Fruit fly (Drosophila melanogaster) whole organism, pupa: ENCODE data around the gene fz2.

Source experiments
- CG10348 ChIP-seq: fragments of 200-800 bp; sonication (Bioruptor generic); IDR thresholded peaks from 2 replicates; pipeline ENCODE4 v1.3.6; 2022; ENCODE audit warnings: missing biosample characterization, missing genetic modification characterization
- CG12605 ChIP-seq: fragments of 200-800 bp; sonication (Bioruptor generic); IDR thresholded peaks from 2 replicates; pipeline ENCODE4 v1.3.6; 2022; ENCODE audit warnings: missing biosample characterization, missing genetic modification characterization
- CG13204 ChIP-seq: fragments of 200-800 bp; sonication (Bioruptor generic); optimal IDR thresholded peaks from 2 replicates; lab custom pipeline; 2018; ENCODE audit warnings: missing biosample characterization, mild to moderate bottlenecking, missing genetic modification characterization, moderate library complexity
- CG14655 ChIP-seq: fragments of 200-800 bp; sonication (Bioruptor generic); optimal IDR thresholded peaks from 3 replicates; lab custom pipeline; 2017; ENCODE audit warnings: mild to moderate bottlenecking, missing biosample characterization, missing genetic modification reagents, missing genetic modification characterization
- CG15710 ChIP-seq: fragments of 200-800 bp; sonication (Bioruptor generic); optimal IDR thresholded peaks from 2 replicates; lab custom pipeline; 2018; ENCODE audit warnings: missing biosample characterization, mild to moderate bottlenecking, missing genetic modification characterization, moderate library complexity
- CG17806 ChIP-seq: fragments of 200-800 bp; sonication (Bioruptor generic); optimal IDR thresholded peaks from 2 replicates; lab custom pipeline; 2018; ENCODE audit warnings: missing biosample characterization, mild to moderate bottlenecking, missing genetic modification characterization, moderate library complexity
- CG32121 ChIP-seq: fragments of 200-800 bp; sonication (Bioruptor generic); IDR thresholded peaks from 2 replicates; pipeline ENCODE4 v1.3.6; 2022; ENCODE audit warnings: missing biosample characterization, missing genetic modification characterization
- CG34367 ChIP-seq: fragments of 200-800 bp; sonication (Bioruptor generic); optimal IDR thresholded peaks from 2 replicates; lab custom pipeline; 2018; ENCODE audit warnings: missing biosample characterization, mild to moderate bottlenecking, missing genetic modification characterization
- CG4496 ChIP-seq: fragments of 200-800 bp; sonication (Bioruptor generic); IDR thresholded peaks from 3 replicates; pipeline ENCODE4 v1.3.6; 2022; ENCODE audit warnings: missing biosample characterization, missing genetic modification characterization
- CG8159 ChIP-seq: fragments of 200-800 bp; sonication (Bioruptor generic); optimal IDR thresholded peaks from 3 replicates; lab custom pipeline; 2018; ENCODE audit warnings: missing biosample characterization, mild to moderate bottlenecking, missing genetic modification characterization, moderate library complexity
- CG8301 ChIP-seq: fragments of 200-800 bp; sonication (Bioruptor generic); optimal IDR thresholded peaks from 2 replicates; lab custom pipeline; 2018; ENCODE audit warnings: missing biosample characterization, mild to moderate bottlenecking, missing genetic modification characterization
- CG9948 ChIP-seq: fragments of 200-800 bp; sonication (Bioruptor generic); optimal IDR thresholded peaks from 2 replicates; lab custom pipeline; 2018; ENCODE audit warnings: missing biosample characterization, mild to moderate bottlenecking, missing genetic modification characterization, moderate library complexity
- D1 ChIP-seq: fragments of 200-800 bp; sonication (Bioruptor generic); optimal IDR thresholded peaks from 2 replicates; lab custom pipeline; 2018; ENCODE audit warnings: missing biosample characterization, mild to moderate bottlenecking, missing genetic modification characterization, moderate library complexity
- EcR ChIP-seq: fragments of 200-800 bp; sonication (Bioruptor generic); optimal IDR thresholded peaks from 3 replicates; lab custom pipeline; 2019; ENCODE audit warnings: missing biosample characterization, missing genetic modification characterization, mild to moderate bottlenecking, moderate library complexity, missing genetic modification reagents
- Ets98B ChIP-seq: fragments of 200-800 bp; sonication (Bioruptor generic); IDR thresholded peaks from 2 replicates; pipeline ENCODE4 v1.3.6; 2022; ENCODE audit warnings: missing biosample characterization, missing genetic modification characterization
- Pif1A ChIP-seq: fragments of 200-800 bp; sonication (Bioruptor generic); optimal IDR thresholded peaks from 3 replicates; lab custom pipeline; 2016; ENCODE audit warnings: missing biosample characterization, missing genetic modification characterization
- Pif1B ChIP-seq: fragments of 200-800 bp; sonication (Bioruptor generic); optimal IDR thresholded peaks from 3 replicates; lab custom pipeline; 2016; ENCODE audit warnings: missing biosample characterization, missing genetic modification characterization
- Snoo ChIP-seq: fragments of 200-800 bp; sonication (Bioruptor generic); optimal IDR thresholded peaks from 3 replicates; lab custom pipeline; 2017; ENCODE audit warnings: missing biosample characterization, mild to moderate bottlenecking, missing genetic modification characterization, inconsistent platforms
- fd96Ca ChIP-seq: fragments of 200-800 bp; sonication (Bioruptor generic); IDR thresholded peaks from 3 replicates; pipeline ENCODE4 v1.3.6; 2022; ENCODE audit warnings: missing biosample characterization, missing genetic modification characterization
- gl ChIP-seq: fragments of 200-800 bp; sonication (Bioruptor generic); optimal IDR thresholded peaks from 2 replicates; lab custom pipeline; 2018; ENCODE audit warnings: missing biosample characterization, mild to moderate bottlenecking, missing genetic modification characterization
- rn ChIP-seq: fragments of 200-800 bp; sonication (Bioruptor generic); IDR thresholded peaks from 2 replicates; pipeline ENCODE4 v1.3.6; 2022; ENCODE audit warnings: missing biosample characterization, missing genetic modification characterization

The fz2 gene

DNA sequence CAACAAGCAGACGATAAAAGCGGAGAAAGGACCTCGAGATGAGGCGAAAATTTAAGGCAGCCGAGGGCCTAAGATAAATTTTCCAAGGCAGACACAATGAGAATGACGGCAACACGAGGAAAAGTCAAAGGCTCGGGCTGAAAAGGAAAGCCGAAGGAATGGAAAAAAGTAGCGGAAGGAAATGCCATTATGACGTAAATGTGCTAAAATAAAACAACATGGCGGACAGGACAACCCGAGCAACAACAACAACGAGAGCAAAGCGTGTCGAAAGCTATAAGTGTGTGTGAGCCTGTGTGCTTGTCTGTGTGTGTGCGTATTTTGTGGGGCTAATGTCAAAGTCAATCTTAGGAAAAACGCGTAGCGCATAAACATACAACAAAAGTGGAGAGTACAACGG is 5.7 kb downstream of the fz2 start:
- no peak for TF ChIP-seq CG12605 (GFP tag; lab: Robert Waterston, UW)
- no peak for TF ChIP-seq Pif1B (GFP tag; lab: Kevin White, UChicago)
- no peak for TF ChIP-seq EcR (GFP tag; lab: Kevin White, UChicago)
- TF ChIP-seq CG32121 (GFP tag; lab: Robert Waterston, UW): no peak
- no peak for TF ChIP-seq D1 (tag; lab: Kevin White, UChicago)
- no peak for TF ChIP-seq CG8159 (tag; lab: Kevin White, UChicago)
- no peak for TF ChIP-seq gl (tag; lab: Kevin White, UChicago)
- no peak for TF ChIP-seq CG10348 (GFP tag; lab: Robert Waterston, UW)
- TF ChIP-seq CG14655: no peak
- no peak for TF ChIP-seq rn (GFP tag; lab: Robert Waterston, UW)
- no peak for TF ChIP-seq Pif1A (GFP tag; lab: Kevin White, UChicago)
- TF ChIP-seq CG8301: no peak
- TF ChIP-seq, all 21 proteins: peak for 0

DNA sequence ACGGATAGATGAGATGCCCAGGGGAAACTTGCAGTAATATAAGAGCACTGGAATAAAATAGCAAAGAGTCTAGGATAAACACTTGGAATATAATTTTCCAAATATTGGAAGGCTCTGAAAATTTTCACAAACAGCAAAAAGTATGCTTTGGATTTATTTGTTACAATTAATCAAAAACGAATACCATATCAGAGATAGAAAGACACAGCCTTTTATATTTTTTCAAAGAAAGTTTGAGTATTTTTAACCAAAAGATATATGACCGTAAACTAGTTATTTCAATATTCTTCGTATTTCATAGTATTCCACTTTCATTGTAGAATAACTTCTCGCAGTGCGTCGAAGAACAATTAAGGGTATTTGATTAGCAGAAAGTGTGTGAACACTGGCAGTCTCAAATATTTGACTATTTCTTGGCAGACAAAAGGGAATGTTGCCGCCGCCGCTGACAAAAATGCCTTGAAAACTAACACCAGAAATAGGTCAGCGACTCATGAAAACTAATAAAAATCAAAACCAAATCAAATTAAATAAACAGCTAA is 6.2 kb downstream of the fz2 start:
- no peak for TF ChIP-seq CG13204 (GFP tag; lab: Kevin White, UChicago)
- no peak for TF ChIP-seq CG8301
- TF ChIP-seq CG4496 (GFP tag; lab: Robert Waterston, UW): no peak
- TF ChIP-seq gl (tag; lab: Kevin White, UChicago): no peak
- TF ChIP-seq Snoo (tag; lab: Kevin White, UChicago): no peak
- no peak for TF ChIP-seq CG10348 (GFP tag; lab: Robert Waterston, UW)
- TF ChIP-seq fd96Ca (GFP tag; lab: Robert Waterston, UW): no peak
- TF ChIP-seq CG17806 (tag; lab: Kevin White, UChicago): no peak
- no peak for TF ChIP-seq CG32121 (GFP tag; lab: Robert Waterston, UW)
- TF ChIP-seq Pif1A (GFP tag; lab: Kevin White, UChicago): no peak
- TF ChIP-seq CG9948 (tag; lab: Kevin White, UChicago): no peak
- no peak for TF ChIP-seq CG12605 (GFP tag; lab: Robert Waterston, UW)
- TF ChIP-seq Pif1B (GFP tag; lab: Kevin White, UChicago): no peak

DNA sequence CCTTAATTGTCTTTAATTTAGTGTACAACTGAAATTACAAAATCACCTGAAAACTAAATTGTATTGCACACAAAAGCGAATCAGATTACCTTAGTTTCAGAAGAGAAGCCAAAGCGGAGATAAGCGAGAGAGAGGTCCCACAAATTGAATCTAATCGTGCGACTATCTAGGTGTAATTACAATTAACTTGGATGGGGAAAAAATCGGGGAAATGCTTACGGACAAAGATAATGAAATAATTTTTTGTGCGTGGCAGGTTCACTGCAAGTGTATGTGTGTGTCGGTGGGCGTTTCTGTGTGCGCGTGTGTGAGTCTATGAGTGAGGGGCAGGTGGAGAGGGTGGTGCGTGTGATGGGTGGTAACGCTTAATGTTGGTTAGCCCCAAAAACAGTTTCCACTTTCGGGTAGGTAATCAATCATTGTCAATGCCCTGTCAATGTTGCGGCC is 6.8 kb downstream of the fz2 start:
- TF ChIP-seq Snoo (tag; lab: Kevin White, UChicago) (no peak), D1 (tag; lab: Kevin White, UChicago) (no peak), gl (tag; lab: Kevin White, UChicago) (no peak), CG17806 (tag; lab: Kevin White, UChicago) (no peak), fd96Ca (GFP tag; lab: Robert Waterston, UW) (no peak), rn (GFP tag; lab: Robert Waterston, UW) (no peak), CG12605 (GFP tag; lab: Robert Waterston, UW) (no peak), CG32121 (GFP tag; lab: Robert Waterston, UW) (no peak), Ets98B (no peak), Pif1B (GFP tag; lab: Kevin White, UChicago) (no peak), CG8301 (no peak), EcR (GFP tag; lab: Kevin White, UChicago) (no peak), CG9948 (tag; lab: Kevin White, UChicago) (no peak), CG34367 (tag; lab: Kevin White, UChicago) (no peak), CG14655 (no peak), CG8159 (tag; lab: Kevin White, UChicago) (no peak), CG4496 (GFP tag; lab: Robert Waterston, UW) (no peak)

DNA sequence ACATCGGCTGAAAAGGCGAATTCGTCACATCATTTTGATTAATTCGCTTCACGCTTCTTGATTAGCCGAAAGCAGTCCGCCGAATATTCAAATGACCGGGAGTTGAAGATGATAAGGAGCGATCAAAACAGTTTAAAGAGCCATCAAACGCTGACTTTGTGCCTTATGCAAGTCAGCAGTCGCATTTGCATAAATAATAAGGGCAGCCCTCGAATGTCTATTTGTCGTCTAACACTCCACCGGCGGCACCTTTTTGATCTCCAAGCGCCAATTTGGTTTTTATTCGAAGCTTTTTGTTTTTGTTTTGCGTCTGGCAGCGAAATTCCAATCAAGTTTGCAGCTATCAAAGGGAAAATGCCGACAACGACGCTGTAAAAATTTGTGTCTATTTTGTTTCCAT is 9.5 kb downstream of the fz2 start:
- TF ChIP-seq CG8301 (no peak), CG13204 (GFP tag; lab: Kevin White, UChicago) (no peak), CG10348 (GFP tag; lab: Robert Waterston, UW) (no peak), CG12605 (GFP tag; lab: Robert Waterston, UW) (no peak), CG34367 (tag; lab: Kevin White, UChicago) (no peak), EcR (GFP tag; lab: Kevin White, UChicago) (no peak), Ets98B (no peak), rn (GFP tag; lab: Robert Waterston, UW) (no peak), CG4496 (GFP tag; lab: Robert Waterston, UW) (no peak)

DNA sequence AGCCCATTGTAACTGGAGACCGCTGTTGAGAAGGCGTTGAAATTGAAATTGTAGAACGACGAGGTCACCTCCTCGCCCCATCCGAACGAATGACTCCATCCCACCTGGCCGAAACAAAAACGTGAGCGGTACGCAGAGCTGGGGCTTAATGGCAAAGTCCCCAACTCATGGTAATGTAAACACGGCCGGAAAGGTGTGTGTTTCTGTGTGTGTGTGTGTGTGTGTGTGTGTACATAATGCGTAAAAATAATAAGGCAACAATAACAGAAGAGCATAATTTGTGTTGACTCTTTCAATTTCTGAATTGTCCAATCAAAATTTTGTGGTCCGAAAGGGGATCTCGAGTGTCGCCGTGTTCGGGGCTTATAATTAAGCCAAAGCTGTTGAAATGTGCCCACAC is 13.7 kb downstream of the fz2 start:
- TF ChIP-seq D1 (tag; lab: Kevin White, UChicago): no peak
- TF ChIP-seq CG34367 (tag; lab: Kevin White, UChicago): no peak
- no peak for TF ChIP-seq CG8301
- TF ChIP-seq CG10348 (GFP tag; lab: Robert Waterston, UW): no peak
- no peak for TF ChIP-seq CG12605 (GFP tag; lab: Robert Waterston, UW)

DNA sequence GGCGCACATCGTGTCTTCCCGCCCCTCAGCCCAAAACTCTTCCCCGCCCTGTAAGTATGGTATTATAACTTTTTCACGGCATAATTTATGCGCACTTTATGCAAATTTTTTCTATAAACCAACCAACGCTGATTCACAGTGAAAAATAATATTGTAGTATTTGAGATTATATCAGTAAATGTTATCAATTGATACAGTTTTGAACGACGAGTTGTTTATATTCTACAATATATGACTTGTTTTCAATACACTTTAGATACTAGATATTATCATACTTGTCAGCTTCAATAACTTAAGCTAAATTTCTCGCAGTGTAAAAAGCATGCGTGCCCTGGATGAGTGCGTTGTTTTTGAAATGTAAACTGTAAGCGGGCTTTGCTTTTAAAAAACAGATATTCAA is 18.8 kb downstream of the fz2 start:
- TF ChIP-seq Ets98B (no peak), CG9948 (tag; lab: Kevin White, UChicago) (peak; percentile 10), CG13204 (GFP tag; lab: Kevin White, UChicago) (no peak), CG8159 (tag; lab: Kevin White, UChicago) (no peak), CG14655 (peak; percentile 12), CG15710 (tag; lab: Kevin White, UChicago) (no peak), D1 (tag; lab: Kevin White, UChicago) (no peak), CG12605 (GFP tag; lab: Robert Waterston, UW) (no peak), CG17806 (tag; lab: Kevin White, UChicago) (peak; percentile 19), Snoo (tag; lab: Kevin White, UChicago) (no peak), CG8301 (peak; percentile 23), gl (tag; lab: Kevin White, UChicago) (no peak), CG10348 (GFP tag; lab: Robert Waterston, UW) (no peak), CG32121 (GFP tag; lab: Robert Waterston, UW) (no peak), Pif1B (GFP tag; lab: Kevin White, UChicago) (no peak), CG34367 (tag; lab: Kevin White, UChicago) (no peak)
